Worm (Caenorhabditis elegans) whole organism, L2 larva: ENCODE measurements around the gene spig-5.

ENCODE experiments used
- C34F6.9 ChIP-seq: fragments of 150-350 bp; optimal IDR thresholded peaks from 2 replicates; lab custom pipeline; 2014; ENCODE audit warnings: missing biosample characterization, missing genetic modification characterization
- R02D3.7 ChIP-seq: fragments of 150-350 bp; optimal IDR thresholded peaks from 2 replicates; lab custom pipeline; 2014; ENCODE audit warnings: missing biosample characterization, missing genetic modification characterization
- Y55F3AM.14 ChIP-seq: fragments of 200-800 bp; sonication (Bioruptor generic); optimal IDR thresholded peaks from 2 replicates; lab custom pipeline; 2018; ENCODE audit warnings: mild to moderate bottlenecking, missing genetic modification characterization, missing compliant biosample characterization
- alr-1 ChIP-seq: fragments of 150-350 bp; optimal IDR thresholded peaks from 2 replicates; lab custom pipeline; 2014; ENCODE audit warnings: missing biosample characterization, missing genetic modification characterization
- aly-2 ChIP-seq: fragments of 150-350 bp; optimal IDR thresholded peaks from 2 replicates; lab custom pipeline; 2014; ENCODE audit warnings: missing biosample characterization, missing genetic modification characterization
- blmp-1 ChIP-seq: sonication (generic microtip); optimal IDR thresholded peaks from 2 replicates; lab custom pipeline; 2017; ENCODE audit warnings: missing genetic modification characterization, mild to moderate bottlenecking, missing compliant biosample characterization, antibody characterized with exemption, moderate library complexity; ENCODE audit not compliant: insufficient read depth
- ceh-16 ChIP-seq: fragments of 150-350 bp; optimal IDR thresholded peaks from 2 replicates; lab custom pipeline; 2014; ENCODE audit warnings: missing biosample characterization, missing genetic modification characterization
- ceh-82 ChIP-seq: fragments of 150-350 bp; optimal IDR thresholded peaks from 2 replicates; lab custom pipeline; 2014; ENCODE audit warnings: missing biosample characterization, missing genetic modification characterization
- crh-2 ChIP-seq: sonication (generic microtip); optimal IDR thresholded peaks from 2 replicates; lab custom pipeline; 2017; ENCODE audit warnings: missing biosample characterization, missing genetic modification characterization
- dmd-4 ChIP-seq: sonication (generic microtip); optimal IDR thresholded peaks from 2 replicates; lab custom pipeline; 2017; ENCODE audit warnings: missing biosample characterization, missing genetic modification characterization
- egl-27 ChIP-seq: sonication (generic microtip); optimal IDR thresholded peaks from 3 replicates; lab custom pipeline; 2017; ENCODE audit warnings: missing biosample characterization, missing genetic modification reagents, missing genetic modification characterization
- fos-1 ChIP-seq: fragments of 150-350 bp; optimal IDR thresholded peaks from 2 replicates; lab custom pipeline; 2014; ENCODE audit warnings: missing biosample characterization, missing genetic modification characterization
- gmeb-1 ChIP-seq: fragments of 150-350 bp; optimal IDR thresholded peaks from 2 replicates; lab custom pipeline; 2014; ENCODE audit warnings: missing biosample characterization, missing genetic modification characterization
- lin-11 ChIP-seq: fragments of 150-350 bp; sonication (generic microtip); optimal IDR thresholded peaks from 2 replicates; lab custom pipeline; 2014; ENCODE audit warnings: missing biosample characterization, missing genetic modification characterization, inconsistent platforms, mixed read lengths
- lin-13 ChIP-seq: fragments of 150-350 bp; optimal IDR thresholded peaks from 2 replicates; lab custom pipeline; 2014; ENCODE audit warnings: missing biosample characterization, missing genetic modification reagents, missing genetic modification characterization
- lsy-2 ChIP-seq, 2 experiments: fragments of 150-350 bp in 1 of 2; sonication (generic microtip) in 1 of 2; optimal IDR thresholded peaks; 2 replicates each; lab custom pipeline; 2014 to 2017; ENCODE audit warnings: missing biosample characterization in 2 of 2, missing genetic modification characterization in 2 of 2
- mbf-1 ChIP-seq: sonication (generic microtip); optimal IDR thresholded peaks from 2 replicates; lab custom pipeline; 2017; ENCODE audit warnings: missing biosample characterization, missing genetic modification characterization
- nhr-10 ChIP-seq: sonication (generic microtip); optimal IDR thresholded peaks from 2 replicates; lab custom pipeline; 2017; ENCODE audit warnings: missing biosample characterization, missing genetic modification characterization
- nhr-129 ChIP-seq: fragments of 150-350 bp; optimal IDR thresholded peaks from 2 replicates; lab custom pipeline; 2014; ENCODE audit warnings: missing biosample characterization, missing genetic modification characterization
- nhr-23 ChIP-seq: fragments of 150-350 bp; optimal IDR thresholded peaks from 2 replicates; lab custom pipeline; 2014; ENCODE audit warnings: missing biosample characterization, missing genetic modification reagents, missing genetic modification characterization
- nhr-237 ChIP-seq: fragments of 150-350 bp; optimal IDR thresholded peaks from 2 replicates; lab custom pipeline; 2014; ENCODE audit warnings: missing biosample characterization, missing genetic modification characterization
- nhr-6 ChIP-seq: fragments of 150-350 bp; optimal IDR thresholded peaks from 2 replicates; lab custom pipeline; 2014; ENCODE audit warnings: missing biosample characterization, missing genetic modification characterization
- nhr-77 ChIP-seq: fragments of 150-350 bp; optimal IDR thresholded peaks from 2 replicates; lab custom pipeline; 2014; ENCODE audit warnings: missing biosample characterization, missing genetic modification characterization
- sem-4 ChIP-seq: fragments of 150-350 bp; optimal IDR thresholded peaks from 2 replicates; lab custom pipeline; 2014; ENCODE audit warnings: missing biosample characterization, missing genetic modification reagents, missing genetic modification characterization
- skn-1 ChIP-seq: sonication (generic microtip); optimal IDR thresholded peaks from 2 replicates; lab custom pipeline; 2017; ENCODE audit warnings: missing biosample characterization, missing genetic modification characterization
- sma-9 ChIP-seq, 2 experiments: fragments of 150-350 bp in 1 of 2; sonication (generic microtip) in 1 of 2; optimal IDR thresholded peaks; 2 replicates each; lab custom pipeline; 2014 to 2016; ENCODE audit warnings: missing genetic modification characterization in 2 of 2, mild to moderate bottlenecking in 1 of 2, missing biosample characterization in 1 of 2, missing compliant biosample characterization in 1 of 2, missing genetic modification reagents in 1 of 2, moderate library complexity in 1 of 2
- snpc-4 ChIP-seq: fragments of 150-350 bp; optimal IDR thresholded peaks from 2 replicates; lab custom pipeline; 2014; ENCODE audit warnings: missing biosample characterization, missing genetic modification characterization
- unc-39 ChIP-seq: fragments of 150-350 bp; optimal IDR thresholded peaks from 2 replicates; lab custom pipeline; 2014; ENCODE audit warnings: missing biosample characterization, missing genetic modification characterization
- unc-55 ChIP-seq: fragments of 150-350 bp; sonication (generic microtip); optimal IDR thresholded peaks from 3 replicates; lab custom pipeline; 2014; ENCODE audit warnings: missing biosample characterization, missing genetic modification reagents, missing genetic modification characterization
- unc-62 ChIP-seq: fragments of 150-350 bp; optimal IDR thresholded peaks from 2 replicates; lab custom pipeline; 2014; ENCODE audit warnings: missing biosample characterization, missing genetic modification reagents, missing genetic modification characterization
- zag-1 ChIP-seq: fragments of 150-350 bp; optimal IDR thresholded peaks from 2 replicates; lab custom pipeline; 2014; ENCODE audit warnings: missing biosample characterization, missing genetic modification characterization
- ztf-1 ChIP-seq: fragments of 200-800 bp; sonication (Bioruptor generic); conservative IDR thresholded peaks from 2 replicates; pipeline ENCODE4 v1.3.6; 2022; ENCODE audit warnings: missing genetic modification characterization, missing compliant biosample characterization
- ztf-11 ChIP-seq: sonication (generic microtip); optimal IDR thresholded peaks from 2 replicates; lab custom pipeline; 2017; ENCODE audit warnings: missing biosample characterization, missing genetic modification characterization
- ztf-4 ChIP-seq: fragments of 150-350 bp; optimal IDR thresholded peaks from 2 replicates; lab custom pipeline; 2014; ENCODE audit warnings: missing biosample characterization, missing genetic modification characterization

The spig-5 gene

ce11 chrV:14322743-14323142 is 14.5 kb downstream of the spig-5 start, which contains the start of gene F47B8.3 (continued):
- TF ChIP-seq ztf-1 (GFP tag; lab: Robert Waterston, UW) (no peak), C34F6.9 (tag; lab: Kevin White, UChicago) (peak; percentile 83), R02D3.7 (tag; lab: Kevin White, UChicago) (no peak), crh-2 (peak; percentile 56), gmeb-1 (tag; lab: Kevin White, UChicago) (peak; percentile 23), nhr-77 (no peak), fos-1 (tag; lab: Kevin White, UChicago) (peak; percentile 1), nhr-10 (tag; lab: Kevin White, UChicago) (no peak), sma-9 (GFP tag; optimal IDR thresholded peaks at IDR 0.05; lab: Kevin White, UChicago) (peak; percentile 27), sma-9 (tag; optimal IDR thresholded peaks at IDR 0.05; lab: Kevin White, UChicago) (no peak), aly-2 (tag; lab: Kevin White, UChicago) (no peak), lin-11 (tag; lab: Kevin White, UChicago) (no peak), nhr-129 (tag; lab: Kevin White, UChicago) (peak; percentile 65), ztf-11 (tag; lab: Kevin White, UChicago) (no peak), snpc-4 (tag; lab: Kevin White, UChicago) (peak; percentile 46), mbf-1 (no peak), ztf-4 (no peak), nhr-237 (tag; lab: Kevin White, UChicago) (no peak), egl-27 (tag; lab: Kevin White, UChicago) (no peak), lsy-2 (tag; optimal IDR thresholded peaks at IDR 0.05; lab: Kevin White, UChicago) (peak in 1 of 2 experiments; percentile 62), unc-39 (tag; lab: Kevin White, UChicago) (no peak), nhr-23 (tag; lab: Kevin White, UChicago) (no peak)

ce11 chrV:14324502-14325467 is 16.5 kb downstream of the spig-5 start, which contains the start of the genes F47B8.4 and F47B8.18:
F47B8.4 (minus strand) TSS chrV:14324673.
F47B8.18 (minus strand) TSS chrV:14325464.
- TF ChIP-seq ztf-4 (no peak), blmp-1 (tag; lab: Kevin White, UChicago) (no peak), ztf-1 (GFP tag; lab: Robert Waterston, UW) (no peak), fos-1 (tag; lab: Kevin White, UChicago) (peak; percentile 26)

ce11 chrV:14327776-14328175 is 19.5 kb downstream of the spig-5 start, which contains the start of gene F47B8.5:
F47B8.5 (minus strand) TSS chrV:14327876.
- TF ChIP-seq sma-9 (GFP tag; optimal IDR thresholded peaks at IDR 0.05; lab: Kevin White, UChicago) (no peak), sma-9 (tag; optimal IDR thresholded peaks at IDR 0.05; lab: Kevin White, UChicago) (no peak), nhr-237 (tag; lab: Kevin White, UChicago) (no peak), skn-1 (tag; lab: Kevin White, UChicago) (no peak), aly-2 (tag; lab: Kevin White, UChicago) (no peak), unc-55 (GFP tag; lab: Kevin White, UChicago) (no peak), crh-2 (no peak), zag-1 (no peak), blmp-1 (tag; lab: Kevin White, UChicago) (no peak), unc-62 (GFP tag; lab: Kevin White, UChicago) (no peak), ceh-16 (no peak), lin-13 (GFP tag; lab: Kevin White, UChicago) (no peak)

ce11 chrV:14328806-14329205 is 20.5 kb downstream of the spig-5 start, which contains the start of gene pepm-1:
pepm-1 (plus strand) TSS chrV:14329106.
- TF ChIP-seq ztf-11 (tag; lab: Kevin White, UChicago), result no peak
- TF ChIP-seq fos-1 (tag; lab: Kevin White, UChicago), result no peak
- no peak for TF ChIP-seq dmd-4
- no peak for TF ChIP-seq sem-4 (tag; lab: Kevin White, UChicago)
- no peak for TF ChIP-seq lin-11 (tag; lab: Kevin White, UChicago)
- TF ChIP-seq alr-1, result no peak
- TF ChIP-seq egl-27 (tag; lab: Kevin White, UChicago), result no peak
- TF ChIP-seq unc-39 (tag; lab: Kevin White, UChicago), result no peak
- TF ChIP-seq unc-55 (GFP tag; lab: Kevin White, UChicago), result no peak
- TF ChIP-seq nhr-6 (tag; lab: Kevin White, UChicago), result no peak
- no peak for TF ChIP-seq lin-13 (GFP tag; lab: Kevin White, UChicago)
- TF ChIP-seq gmeb-1 (tag; lab: Kevin White, UChicago), result no peak
- TF ChIP-seq Y55F3AM.14 (GFP tag; lab: Kevin White, UChicago), result no peak
- no peak for TF ChIP-seq ztf-1 (GFP tag; lab: Robert Waterston, UW)
- TF ChIP-seq ceh-16, result no peak
- TF ChIP-seq ceh-82 (tag; lab: Kevin White, UChicago), result no peak
